Worm (Caenorhabditis elegans) whole organism, dauer: ENCODE results near the gene ZK673.2.
"Not testable (repeated sequence)": the region's sequence is repeated elsewhere in the genome, so short reads cannot be mapped to it uniquely, and the experiment has no call there.

Experiments used
- unc-62 ChIP-seq: sonication (generic microtip); optimal IDR thresholded peaks from 2 replicates; lab custom pipeline; 2017; ENCODE audit warnings: missing biosample characterization, missing genetic modification reagents, missing genetic modification characterization

Gene ZK673.2

ce11 chrII:10447348-10448316 is at the start of gene ZK673.2:
TSS of gene ZK673.2 (plus strand) at chrII:10448266.
- no peak for TF ChIP-seq unc-62 (GFP tag; lab: Kevin White, UChicago)

- TF ChIP-seq unc-62 (GFP tag; lab: Kevin White, UChicago), result no peak
Observed at ce11 chrII:10402991-10403390, 45.1 kb upstream of the ZK673.2 start.

- TF ChIP-seq unc-62 (GFP tag; lab: Kevin White, UChicago), result no peak
Observed at ce11 chrII:10410989-10411388, 37.1 kb upstream of the ZK673.2 start, which contains the start of gene E04D5.5. TSS of gene E04D5.5 (plus strand) at chrII:10411289.

- no peak for TF ChIP-seq unc-62 (GFP tag; lab: Kevin White, UChicago)
Observed at ce11 chrII:10416332-10416863, 31.7 kb upstream of the ZK673.2 start, which contains the start of gene eif-2A. TSS of gene eif-2A (plus strand) at chrII:10416800.

ce11 chrII:10421941-10422340 is 26.1 kb upstream of the ZK673.2 start, which contains the start of gene frpr-21:
TSS of gene frpr-21 (minus strand) at chrII:10422041.
- TF ChIP-seq unc-62 (GFP tag; lab: Kevin White, UChicago), result no peak

ce11 chrII:10435836-10436235 is 12.2 kb upstream of the ZK673.2 start, which contains the start of gene cut-4:
TSS of gene cut-4 (plus strand) at chrII:10436136.
- TF ChIP-seq unc-62 (GFP tag; lab: Kevin White, UChicago), result no peak

- no peak for TF ChIP-seq unc-62 (GFP tag; lab: Kevin White, UChicago)
Observed at ce11 chrII:10437840-10438239, 10.2 kb upstream of the ZK673.2 start.

- no peak for TF ChIP-seq unc-62 (GFP tag; lab: Kevin White, UChicago)
Observed at ce11 chrII:10439976-10440375, 8.1 kb upstream of the ZK673.2 start, which contains the start of gene E04D5.4. TSS of gene E04D5.4 (plus strand) at chrII:10440276.

ce11 chrII:10442846-10443245 is 5.2 kb upstream of the ZK673.2 start, which contains the start of gene ZK673.1:
TSS of gene ZK673.1 (plus strand) at chrII:10443146.
- TF ChIP-seq unc-62 (GFP tag; lab: Kevin White, UChicago), result not testable (repeated sequence)

- TF ChIP-seq unc-62 (GFP tag; lab: Kevin White, UChicago), result no peak
Observed at ce11 chrII:10443898-10444297, 4.2 kb upstream of the ZK673.2 start.

- no peak for TF ChIP-seq unc-62 (GFP tag; lab: Kevin White, UChicago)
Observed at ce11 chrII:10444971-10445707, 2.9 kb upstream of the ZK673.2 start.

- TF ChIP-seq unc-62 (GFP tag; lab: Kevin White, UChicago), result no peak
Observed at ce11 chrII:10445738-10446137, 2.3 kb upstream of the ZK673.2 start.

- TF ChIP-seq unc-62 (GFP tag; lab: Kevin White, UChicago), result no peak
Observed at ce11 chrII:10446300-10446699, 1.8 kb upstream of the ZK673.2 start.

ce11 chrII:10446814-10447213 is 1.3 kb upstream of the ZK673.2 start:
- TF ChIP-seq unc-62 (GFP tag; lab: Kevin White, UChicago), result no peak

- no peak for TF ChIP-seq unc-62 (GFP tag; lab: Kevin White, UChicago)
Observed at ce11 chrII:10449707-10450106, 1.6 kb downstream of the ZK673.2 start, which contains the start of gene lin-56. TSS of gene lin-56 (plus strand) at chrII:10450007.
